Worm (Caenorhabditis elegans): ENCODE measurements around the gene C02B10.6.
A peak's percentile ranks its signal among the peaks of the same experiment; 100 is the strongest.

C02B10.6 gene

DNA sequence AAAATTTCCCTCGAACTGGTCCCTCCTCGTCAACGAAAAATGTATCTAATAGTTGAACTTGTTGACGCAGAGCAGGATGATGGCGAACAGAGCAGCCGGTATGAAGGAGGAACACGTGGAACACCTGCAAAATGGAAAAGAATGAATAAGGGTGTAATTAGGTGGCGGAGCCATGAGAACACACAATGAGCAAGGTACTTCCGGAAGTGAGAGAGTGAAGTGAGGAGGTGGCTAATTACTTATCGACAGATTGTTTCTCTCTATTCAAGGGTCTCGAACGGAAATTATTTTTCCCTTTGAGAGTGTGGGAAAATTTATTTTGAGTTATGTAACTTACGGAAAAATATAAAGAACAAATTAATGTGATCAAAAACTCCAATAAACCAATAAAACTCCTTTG is 22.8 kb downstream of the C02B10.6 start:
- TF ChIP-seq xnd-1 (tag; optimal IDR thresholded peaks at IDR 0.05), result no peak
- no peak for TF ChIP-seq Y53G8AR.9 (GFP tag; conservative IDR thresholded peaks at IDR 0.05)
- TF ChIP-seq Y79H2A.3 (GFP tag; conservative IDR thresholded peaks at IDR 0.05), result no peak
- TF ChIP-seq K11D2.4 (GFP tag; IDR thresholded peaks at IDR 0.05), result no peak
- no peak for TF ChIP-seq akir-1 (GFP tag; optimal IDR thresholded peaks at IDR 0.05)
- no peak for TF ChIP-seq ceh-79 (tag; optimal IDR thresholded peaks at IDR 0.05)
- no peak for TF ChIP-seq ztf-18 (tag; optimal IDR thresholded peaks at IDR 0.05)
- TF ChIP-seq nhr-80 (tag; optimal IDR thresholded peaks at IDR 0.05), result no peak
- no peak for TF ChIP-seq lin-26 (GFP tag; IDR thresholded peaks at IDR 0.05)
- TF ChIP-seq madf-10 (tag; optimal IDR thresholded peaks at IDR 0.05), result no peak
- no peak for TF ChIP-seq C17E4.6 (GFP tag; IDR thresholded peaks at IDR 0.05)
- TF ChIP-seq attf-6 (GFP tag; IDR thresholded peaks at IDR 0.05), result no peak

DNA sequence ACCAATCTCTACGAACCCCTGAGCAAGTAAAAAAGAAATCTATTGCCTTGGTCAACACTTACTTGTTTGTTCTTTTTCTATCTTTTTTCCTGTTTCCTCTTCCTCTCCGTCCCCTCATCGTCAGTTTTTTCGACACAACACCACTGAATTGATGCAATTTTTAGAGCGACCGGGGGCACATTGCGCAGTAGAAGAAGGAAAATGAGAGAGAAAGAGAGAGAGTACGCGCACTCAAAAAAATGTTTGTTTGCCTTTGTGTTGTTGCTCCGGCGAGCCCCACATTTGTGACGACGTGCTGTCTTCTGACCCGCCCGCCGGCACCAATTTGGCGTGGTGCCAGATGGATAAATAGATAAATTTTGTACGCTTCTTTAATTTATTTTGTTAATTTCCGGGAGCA is 29.5 kb downstream of the C02B10.6 start:
- no peak for TF ChIP-seq bed-2 (GFP tag; IDR thresholded peaks at IDR 0.05)
- TF ChIP-seq ceh-27 (GFP tag; optimal IDR thresholded peaks at IDR 0.05), result no peak
- TF ChIP-seq xnd-1 (tag; optimal IDR thresholded peaks at IDR 0.05), result no peak
- no peak for TF ChIP-seq lin-40 (tag; optimal IDR thresholded peaks at IDR 0.05)
- 0 out of 2 replicates have a peak, but pooled peaks have one; percentile 21 for TF ChIP-seq nfyb-1 (GFP tag; IDR thresholded peaks at IDR 0.05)
- TF ChIP-seq lag-1 (GFP tag; IDR thresholded peaks at IDR 0.05), result no peak
- peak; percentile 17 for TF ChIP-seq K12H6.12 (tag; optimal IDR thresholded peaks at IDR 0.05)
- TF ChIP-seq pbrm-1 (GFP tag; IDR thresholded peaks at IDR 0.05), result no peak

DNA sequence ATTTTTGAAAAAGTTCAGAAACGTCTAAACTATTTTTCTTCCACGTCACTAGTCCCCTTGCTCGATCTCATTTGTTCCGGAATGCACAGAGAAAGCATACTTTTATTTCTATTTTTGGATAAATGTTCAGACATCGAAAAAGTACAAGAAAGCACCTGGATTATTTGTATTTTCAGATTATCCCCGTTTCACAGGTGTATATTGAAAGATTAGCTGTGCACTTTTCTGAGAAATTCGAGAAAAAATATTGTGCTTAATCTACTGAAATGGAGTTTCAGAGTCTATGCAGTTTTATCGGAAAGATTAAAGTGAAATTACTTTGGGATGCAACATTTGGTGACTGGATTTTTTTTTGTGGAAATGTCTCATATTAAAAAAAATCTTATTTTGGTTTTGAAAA is 31.3 kb downstream of the C02B10.6 start:
- TF ChIP-seq zim-3 (tag; optimal IDR thresholded peaks at IDR 0.05) (no peak), ceh-40 (GFP tag; IDR thresholded peaks at IDR 0.05) (no peak), dpl-1 (GFP tag; optimal IDR thresholded peaks at IDR 0.05) (no peak), nfya-2 (GFP tag; IDR thresholded peaks at IDR 0.05) (no peak), K12H6.12 (tag; optimal IDR thresholded peaks at IDR 0.05) (no peak), hlh-26 (GFP tag; conservative IDR thresholded peaks at IDR 0.05) (no peak), dpff-1 (tag; optimal IDR thresholded peaks at IDR 0.05) (no peak), F57A8.1 (GFP tag; optimal IDR thresholded peaks at IDR 0.05) (no peak), madf-10 (tag; optimal IDR thresholded peaks at IDR 0.05) (no peak), gei-17 (GFP tag; optimal IDR thresholded peaks at IDR 0.05) (no peak), pbrm-1 (GFP tag; IDR thresholded peaks at IDR 0.05) (no peak), let-526 (GFP tag; IDR thresholded peaks at IDR 0.05) (no peak), F37B4.10 (GFP tag; IDR thresholded peaks at IDR 0.05) (no peak), fkh-3 (tag; optimal IDR thresholded peaks at IDR 0.05) (no peak)

DNA sequence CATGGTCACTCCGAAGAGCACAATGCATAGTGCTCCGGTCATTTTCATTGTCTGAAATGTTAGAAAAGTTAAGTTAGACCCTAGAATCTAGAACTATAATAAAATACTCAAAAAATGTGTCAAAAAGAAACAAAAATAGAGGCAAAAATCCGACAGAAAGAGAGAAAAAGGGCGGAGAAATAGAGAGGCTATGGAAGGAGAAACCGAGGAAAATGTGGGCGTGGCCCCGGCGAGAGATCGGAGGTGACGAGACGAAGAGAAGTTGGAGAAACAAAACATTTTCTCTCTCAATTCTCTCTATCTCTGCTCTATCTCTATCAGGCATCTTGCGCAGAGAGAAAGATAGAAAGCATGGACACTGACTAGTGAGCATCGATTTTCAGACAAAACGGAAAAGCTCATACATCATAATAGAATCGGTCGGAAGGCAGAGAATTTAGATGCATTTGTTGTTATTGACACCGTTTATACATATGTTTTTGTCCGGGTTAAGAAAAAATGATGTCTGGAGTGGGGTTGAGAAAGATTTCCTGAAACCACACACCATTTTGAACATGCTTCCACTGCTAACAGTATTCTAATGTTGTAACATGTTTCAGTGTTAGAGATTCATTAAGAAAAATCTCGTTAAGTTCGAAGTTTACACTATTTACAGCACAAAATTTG is 32.7 kb downstream of the C02B10.6 start, which contains the start of gene C02B10.3:
C02B10.3 (minus strand) TSS at position 51 of the 666 bp plus-strand sequence.
- no peak for TF ChIP-seq ccch-3 (GFP tag; optimal IDR thresholded peaks at IDR 0.05)
- no peak for TF ChIP-seq egl-18 (GFP tag; IDR thresholded peaks at IDR 0.05)
- TF ChIP-seq K12H6.12 (tag; optimal IDR thresholded peaks at IDR 0.05), result peak; percentile 36
- TF ChIP-seq hmg-1.2 (GFP tag; IDR thresholded peaks at IDR 0.05), result peak; percentile 7; the same call in 1 of the 2 replicates

DNA sequence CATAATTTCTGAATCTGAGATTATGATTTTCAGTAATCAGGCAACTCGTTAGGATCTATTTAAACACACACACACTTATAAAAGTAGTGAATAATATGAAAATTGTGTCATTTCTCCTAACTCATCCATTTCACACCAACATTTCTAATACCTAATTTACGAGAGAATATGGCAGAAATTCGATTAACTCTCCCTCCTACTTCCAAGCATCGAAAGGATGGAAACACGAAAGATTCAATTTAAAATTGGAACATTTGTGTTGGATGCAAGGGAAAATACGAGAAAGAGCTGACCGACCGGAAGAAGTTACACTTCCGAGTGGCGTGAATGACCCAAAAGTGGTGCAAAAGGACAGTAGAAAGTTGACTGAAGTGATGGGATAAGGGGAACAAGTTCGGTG is 38.3 kb downstream of the C02B10.6 start:
- TF ChIP-seq dpl-1 (GFP tag; optimal IDR thresholded peaks at IDR 0.05) (no peak), mel-28 (tag; optimal IDR thresholded peaks at IDR 0.05; ENCODE audit: borderline replicate concordance) (no peak), efl-1 (GFP tag; optimal IDR thresholded peaks at IDR 0.05) (no peak), hrde-1 (tag; optimal IDR thresholded peaks at IDR 0.05; ENCODE audit: borderline replicate concordance) (no peak), F37B4.10 (GFP tag; IDR thresholded peaks at IDR 0.05) (no peak), bed-2 (GFP tag; IDR thresholded peaks at IDR 0.05) (no peak), K12H6.12 (tag; optimal IDR thresholded peaks at IDR 0.05) (no peak), snpc-4 (GFP tag; optimal IDR thresholded peaks at IDR 0.05) (no peak), snpc-4 (tag; optimal IDR thresholded peaks at IDR 0.05) (no peak), madf-3 (GFP tag; IDR thresholded peaks at IDR 0.05) (no peak), pbrm-1 (GFP tag; IDR thresholded peaks at IDR 0.05) (no peak), ceh-40 (GFP tag; IDR thresholded peaks at IDR 0.05) (no peak), let-607 (tag; optimal IDR thresholded peaks at IDR 0.05) (no peak), F55B11.4 (tag; optimal IDR thresholded peaks at IDR 0.05; ENCODE audit: borderline replicate concordance, insufficient read depth) (no peak), zfh-2 (GFP tag; conservative IDR thresholded peaks at IDR 0.05) (no peak)

All from whole organism, young adult.